Fruit fly (Drosophila melanogaster) whole organism, embryonic: ENCODE results near the gene CG17744.

ENCODE experiments used
- Asciz ChIP-seq: fragments of 200-800 bp; sonication (Bioruptor generic); optimal IDR thresholded peaks from 2 replicates; lab custom pipeline; 2017; ENCODE audit warnings: missing biosample characterization, mild to moderate bottlenecking, missing genetic modification characterization, missing genetic modification reagents
- B-H1 ChIP-seq: fragments of 200-800 bp; sonication (Bioruptor generic); IDR thresholded peaks from 3 replicates; pipeline ENCODE4 v1.3.6; 2022; ENCODE audit warnings: missing biosample characterization, missing genetic modification characterization
- B-H2 ChIP-seq: fragments of 200-800 bp; sonication (Bioruptor generic); optimal IDR thresholded peaks from 2 replicates; lab custom pipeline; 2018; ENCODE audit warnings: missing biosample characterization, mild to moderate bottlenecking, missing genetic modification characterization
- CG10209 ChIP-seq: fragments of 200-800 bp; sonication (Bioruptor generic); optimal IDR thresholded peaks from 3 replicates; lab custom pipeline; 2017; ENCODE audit warnings: missing biosample characterization, mild to moderate bottlenecking, missing genetic modification characterization, missing genetic modification reagents
- CG10431 ChIP-seq: fragments of 200-800 bp; sonication (Bioruptor generic); optimal IDR thresholded peaks from 3 replicates; lab custom pipeline; 2018; ENCODE audit warnings: missing biosample characterization, mild to moderate bottlenecking, missing genetic modification characterization
- CG11247 ChIP-seq: fragments of 200-800 bp; sonication (Bioruptor generic); IDR thresholded peaks from 2 replicates; pipeline ENCODE4 v1.3.6; 2022; ENCODE audit warnings: missing biosample characterization, missing genetic modification characterization
- CG11723 ChIP-seq: fragments of 200-800 bp; sonication (Bioruptor generic); optimal IDR thresholded peaks from 2 replicates; lab custom pipeline; 2017; ENCODE audit warnings: missing biosample characterization, mild to moderate bottlenecking, missing genetic modification characterization
- CG12299 ChIP-seq: fragments of 200-800 bp; sonication (Bioruptor generic); optimal IDR thresholded peaks from 2 replicates; lab custom pipeline; 2018; ENCODE audit warnings: missing biosample characterization, mild to moderate bottlenecking, missing genetic modification characterization
- CG1233 ChIP-seq: fragments of 200-800 bp; sonication (Bioruptor generic); optimal IDR thresholded peaks from 4 replicates; lab custom pipeline; 2018; ENCODE audit warnings: missing biosample characterization, mild to moderate bottlenecking, missing genetic modification characterization
- CG13287 ChIP-seq: fragments of 200-800 bp; sonication (Bioruptor generic); IDR thresholded peaks from 2 replicates; pipeline ENCODE4 v1.3.6; 2022; ENCODE audit warnings: missing biosample characterization, missing genetic modification characterization; ENCODE audit not compliant: partially characterized antibody
- CG14014 ChIP-seq: fragments of 200-800 bp; sonication (Bioruptor generic); IDR thresholded peaks from 2 replicates; pipeline ENCODE4 v1.3.6; 2022; ENCODE audit warnings: missing biosample characterization, missing genetic modification characterization
- CG15073 ChIP-seq: fragments of 200-800 bp; sonication (Bioruptor generic); optimal IDR thresholded peaks from 2 replicates; lab custom pipeline; 2016; ENCODE audit warnings: missing biosample characterization, missing genetic modification characterization
- CG1603 ChIP-seq: fragments of 200-800 bp; sonication (Bioruptor generic); optimal IDR thresholded peaks from 2 replicates; lab custom pipeline; 2019; ENCODE audit warnings: missing biosample characterization, mild to moderate bottlenecking, missing genetic modification characterization, moderate library complexity
- CG17186 ChIP-seq: fragments of 200-800 bp; sonication (Bioruptor generic); optimal IDR thresholded peaks from 3 replicates; lab custom pipeline; 2017; ENCODE audit warnings: missing biosample characterization, missing genetic modification reagents, missing genetic modification characterization
- CG30403 ChIP-seq: fragments of 200-800 bp; sonication (Bioruptor generic); optimal IDR thresholded peaks from 3 replicates; lab custom pipeline; 2016; ENCODE audit warnings: missing biosample characterization, missing genetic modification characterization
- CG6175 ChIP-seq: fragments of 200-800 bp; sonication (Bioruptor generic); IDR thresholded peaks from 3 replicates; pipeline ENCODE4 v1.3.6; 2022; ENCODE audit warnings: missing biosample characterization, missing genetic modification characterization
- CG7556 ChIP-seq: fragments of 200-800 bp; sonication (Bioruptor generic); optimal IDR thresholded peaks from 2 replicates; lab custom pipeline; 2017; ENCODE audit warnings: missing biosample characterization, mild to moderate bottlenecking, missing genetic modification characterization
- CG9797 ChIP-seq: fragments of 200-800 bp; sonication (Bioruptor generic); optimal IDR thresholded peaks from 3 replicates; lab custom pipeline; 2018; ENCODE audit warnings: missing biosample characterization, mild to moderate bottlenecking, missing genetic modification characterization
- CHES-1-like ChIP-seq: fragments of 200-800 bp; sonication (Bioruptor generic); optimal IDR thresholded peaks from 2 replicates; lab custom pipeline; 2016; ENCODE audit warnings: missing biosample characterization, missing genetic modification characterization
- Eip74EF ChIP-seq, 2 experiments: fragments of 200-800 bp in 1 of 2; fragments of >200 bp in 1 of 2; sonication (Bioruptor generic) in 1 of 2; optimal IDR thresholded peaks; 2 replicates each; lab custom pipeline; 2017 to 2019; ENCODE audit warnings: missing biosample characterization in 2 of 2, missing genetic modification characterization in 2 of 2, mild to moderate bottlenecking in 1 of 2, moderate library complexity in 1 of 2
- Ets97D ChIP-seq: fragments of 200-800 bp; sonication (Bioruptor generic); optimal IDR thresholded peaks from 3 replicates; lab custom pipeline; 2016; ENCODE audit warnings: missing biosample characterization, missing genetic modification characterization
- Fer1 ChIP-seq: fragments of 200-800 bp; sonication (Bioruptor generic); optimal IDR thresholded peaks from 2 replicates; lab custom pipeline; 2017; ENCODE audit warnings: missing biosample characterization, mild to moderate bottlenecking, missing genetic modification characterization
- Hr3 ChIP-seq: fragments of 200-800 bp; sonication (Bioruptor generic); optimal IDR thresholded peaks from 3 replicates; lab custom pipeline; 2016; ENCODE audit warnings: missing biosample characterization, missing genetic modification characterization
- Hsf ChIP-seq: fragments of 200-800 bp; sonication (Bioruptor generic); optimal IDR thresholded peaks from 3 replicates; lab custom pipeline; 2016; ENCODE audit warnings: missing biosample characterization, missing genetic modification characterization
- Lhr ChIP-seq: fragments of 200-800 bp; sonication (Bioruptor generic); optimal IDR thresholded peaks from 3 replicates; lab custom pipeline; 2017; ENCODE audit warnings: mild to moderate bottlenecking, missing biosample characterization, missing genetic modification reagents, missing genetic modification characterization
- Poxn ChIP-seq: fragments of 200-800 bp; sonication (Bioruptor generic); IDR thresholded peaks from 2 replicates; pipeline ENCODE4 v1.3.6; 2022; ENCODE audit warnings: missing biosample characterization, missing genetic modification characterization
- Sox100B ChIP-seq: fragments of 200-800 bp; sonication (Bioruptor generic); optimal IDR thresholded peaks from 3 replicates; lab custom pipeline; 2018; ENCODE audit warnings: missing biosample characterization, mild to moderate bottlenecking, missing genetic modification characterization
- Sox102F ChIP-seq: fragments of 200-800 bp; sonication (Bioruptor generic); optimal IDR thresholded peaks from 2 replicates; lab custom pipeline; 2018; ENCODE audit warnings: missing biosample characterization, mild to moderate bottlenecking, missing genetic modification characterization, moderate library complexity
- YL-1 ChIP-seq: fragments of 200-800 bp; sonication (Bioruptor generic); optimal IDR thresholded peaks from 3 replicates; lab custom pipeline; 2017; ENCODE audit warnings: missing biosample characterization, mild to moderate bottlenecking, missing genetic modification characterization
- abd-A ChIP-seq: fragments of 200-800 bp; sonication (Bioruptor generic); optimal IDR thresholded peaks from 3 replicates; lab custom pipeline; 2019; ENCODE audit warnings: missing biosample characterization, mild to moderate bottlenecking, missing genetic modification characterization, moderate library complexity
- bigmax ChIP-seq: fragments of 200-800 bp; sonication (Bioruptor generic); optimal IDR thresholded peaks from 2 replicates; lab custom pipeline; 2018; ENCODE audit warnings: missing biosample characterization, mild to moderate bottlenecking, missing genetic modification characterization
- dati ChIP-seq: fragments of 200-800 bp; sonication (Bioruptor generic); IDR thresholded peaks from 2 replicates; pipeline ENCODE4 v1.3.6; 2022; ENCODE audit warnings: missing biosample characterization, missing genetic modification characterization
- dmrt11E ChIP-seq: fragments of 200-800 bp; sonication (Bioruptor generic); optimal IDR thresholded peaks from 3 replicates; lab custom pipeline; 2018; ENCODE audit warnings: missing biosample characterization, mild to moderate bottlenecking, missing genetic modification characterization, moderate library complexity
- emc ChIP-seq: fragments of 200-800 bp; sonication (Bioruptor generic); optimal IDR thresholded peaks from 2 replicates; lab custom pipeline; 2016; ENCODE audit warnings: missing biosample characterization, missing genetic modification characterization
- eyg ChIP-seq: fragments of 200-800 bp; sonication (Bioruptor generic); optimal IDR thresholded peaks from 3 replicates; lab custom pipeline; 2016; ENCODE audit warnings: missing biosample characterization, missing genetic modification characterization
- grau ChIP-seq: fragments of 200-800 bp; optimal IDR thresholded peaks from 3 replicates; lab custom pipeline; 2019; ENCODE audit warnings: missing biosample characterization, mild to moderate bottlenecking, missing genetic modification characterization, moderate library complexity
- ind ChIP-seq: fragments of 200-800 bp; sonication (Bioruptor generic); optimal IDR thresholded peaks from 3 replicates; lab custom pipeline; 2016; ENCODE audit warnings: missing biosample characterization, missing genetic modification characterization
- insv ChIP-seq, 2 experiments: fragments of 200-800 bp; sonication (Bioruptor generic); optimal IDR thresholded peaks; 3 replicates each; lab custom pipeline; 2016 to 2018; ENCODE audit warnings: missing biosample characterization in 2 of 2, missing genetic modification characterization in 2 of 2
- lmd ChIP-seq: fragments of 200-800 bp; sonication (Bioruptor generic); IDR thresholded peaks from 2 replicates; pipeline ENCODE4 v1.3.6; 2022; ENCODE audit warnings: missing biosample characterization, missing genetic modification characterization
- pan ChIP-seq, 4 experiments: fragments of >200 bp in 3 of 4; fragments of 200-800 bp in 1 of 4; sonication (Bioruptor generic) in 1 of 4; optimal IDR thresholded peaks in 3 of 4; IDR thresholded peaks in 1 of 4; 2 replicates each; pipeline versions ENCODE4 v1.3.6 to Lab custom; 2017 to 2022; ENCODE audit warnings: missing biosample characterization in 2 of 4, missing genetic modification characterization in 2 of 4, mixed read lengths in 1 of 4
- pb ChIP-seq: fragments of 200-800 bp; sonication (Bioruptor generic); optimal IDR thresholded peaks from 3 replicates; lab custom pipeline; 2016; ENCODE audit warnings: missing biosample characterization, missing genetic modification characterization
- phol ChIP-seq: fragments of 200-800 bp; sonication (Bioruptor generic); optimal IDR thresholded peaks from 3 replicates; lab custom pipeline; 2018; ENCODE audit warnings: missing biosample characterization, mild to moderate bottlenecking, missing genetic modification characterization, moderate library complexity
- pzg ChIP-seq: fragments of 200-800 bp; sonication (Bioruptor generic); optimal IDR thresholded peaks from 3 replicates; lab custom pipeline; 2018; ENCODE audit warnings: missing biosample characterization, mild to moderate bottlenecking, missing genetic modification characterization, moderate library complexity
- run ChIP-seq: fragments of 200-800 bp; sonication (Bioruptor generic); optimal IDR thresholded peaks from 3 replicates; lab custom pipeline; 2018; ENCODE audit warnings: missing biosample characterization, mild to moderate bottlenecking, missing genetic modification characterization
- schlank ChIP-seq: fragments of 200-800 bp; sonication (Bioruptor generic); optimal IDR thresholded peaks from 2 replicates; lab custom pipeline; 2018; ENCODE audit warnings: missing biosample characterization, mild to moderate bottlenecking, missing genetic modification characterization
- slp2 ChIP-seq: fragments of 200-800 bp; sonication (Bioruptor generic); optimal IDR thresholded peaks from 2 replicates; lab custom pipeline; 2016; ENCODE audit warnings: missing biosample characterization, missing genetic modification characterization
- sr ChIP-seq: fragments of 200-800 bp; sonication (Bioruptor generic); IDR thresholded peaks from 3 replicates; pipeline ENCODE4 v1.3.6; 2022; ENCODE audit warnings: missing biosample characterization, missing genetic modification characterization
- sug ChIP-seq: fragments of 200-800 bp; optimal IDR thresholded peaks from 2 replicates; lab custom pipeline; 2019; ENCODE audit warnings: missing biosample characterization, mild to moderate bottlenecking, missing genetic modification characterization, moderate library complexity
- unpg ChIP-seq: fragments of 200-800 bp; sonication (Bioruptor generic); optimal IDR thresholded peaks from 3 replicates; lab custom pipeline; 2018; ENCODE audit warnings: missing biosample characterization, mild to moderate bottlenecking, missing genetic modification characterization, moderate library complexity
- vvl ChIP-seq: fragments of 200-800 bp; sonication (Bioruptor generic); IDR thresholded peaks from 2 replicates; pipeline ENCODE4 v1.3.6; 2022; ENCODE audit warnings: missing biosample characterization, missing genetic modification characterization

Gene CG17744

dm6 chr3L:6978030-6978683 lies 48.4 kb downstream of the CG17744 start:
- peak; percentile 27 for TF ChIP-seq dmrt11E (tag; lab: Kevin White, UChicago)
- no peak for TF ChIP-seq run (tag; lab: Kevin White, UChicago)
- no peak for TF ChIP-seq CG1603 (tag; lab: Kevin White, UChicago)
- TF ChIP-seq eyg (GFP tag; lab: Kevin White, UChicago): no peak
- TF ChIP-seq abd-A: no peak
- TF ChIP-seq CG9797: no peak
- no peak for TF ChIP-seq CHES-1-like (GFP tag; lab: Kevin White, UChicago)
- peak; percentile 34; the same call in 1 of the 2 replicates for TF ChIP-seq lmd (GFP tag; lab: Robert Waterston, UW)
- no peak for TF ChIP-seq Asciz (GFP tag; lab: Kevin White, UChicago)
- TF ChIP-seq Poxn (GFP tag; lab: Robert Waterston, UW): no peak
- TF ChIP-seq CG17186 (GFP tag; lab: Kevin White, UChicago): no peak
- TF ChIP-seq Fer1 (GFP tag; lab: Kevin White, UChicago): no peak
- no peak for TF ChIP-seq Sox100B
- TF ChIP-seq schlank: no peak
- TF ChIP-seq emc: no peak
- TF ChIP-seq sug: no peak
- no peak for TF ChIP-seq bigmax (GFP tag; lab: Kevin White, UChicago)
- no peak for TF ChIP-seq phol (tag; lab: Kevin White, UChicago)
- TF ChIP-seq ind (GFP tag; lab: Kevin White, UChicago): no peak
- no peak for TF ChIP-seq CG6175
- no peak for TF ChIP-seq B-H1 (GFP tag; lab: Robert Waterston, UW)
- no peak for TF ChIP-seq CG15073 (GFP tag; lab: Kevin White, UChicago)
- TF ChIP-seq pb: no peak
- TF ChIP-seq B-H2 (GFP tag; lab: Kevin White, UChicago): no peak
- TF ChIP-seq pzg (GFP tag; lab: Kevin White, UChicago): no peak
- no peak for TF ChIP-seq Eip74EF (GFP tag; optimal IDR thresholded peaks at IDR 0.05; lab: Kevin White, UChicago)
- TF ChIP-seq Hsf (GFP tag; lab: Kevin White, UChicago): no peak
- TF ChIP-seq CG30403 (GFP tag; lab: Kevin White, UChicago): no peak
- no peak for TF ChIP-seq CG13287
- no peak for TF ChIP-seq CG11723 (GFP tag; lab: Kevin White, UChicago)
- TF ChIP-seq sr (GFP tag; lab: Robert Waterston, UW): no peak
- no peak for TF ChIP-seq CG14014
- TF ChIP-seq YL-1 (GFP tag; lab: Kevin White, UChicago): no peak
- no peak for TF ChIP-seq dati (GFP tag; lab: Robert Waterston, UW)
- TF ChIP-seq pan (optimal IDR thresholded peaks at IDR 0.05; lab: Kevin White, UChicago): no peak
- no peak for TF ChIP-seq pan (GFP tag; optimal IDR thresholded peaks at IDR 0.05 in 1 of 2, IDR thresholded peaks at IDR 0.05 in 1 of 2)
- TF ChIP-seq vvl (GFP tag; lab: Robert Waterston, UW): no peak
- TF ChIP-seq CG1233 (GFP tag; lab: Kevin White, UChicago): no peak
- peak; percentile 88 for TF ChIP-seq grau (tag; lab: Kevin White, UChicago)
- TF ChIP-seq slp2 (GFP tag; lab: Kevin White, UChicago): peak; percentile 13
- TF ChIP-seq CG10209 (GFP tag; lab: Kevin White, UChicago): no peak
- TF ChIP-seq CG7556 (GFP tag; lab: Kevin White, UChicago): no peak
- TF ChIP-seq Ets97D (GFP tag; lab: Kevin White, UChicago): no peak
- no peak for TF ChIP-seq unpg (GFP tag; lab: Kevin White, UChicago)
- no peak for TF ChIP-seq Lhr
- TF ChIP-seq Hr3 (GFP tag; lab: Kevin White, UChicago): no peak
- TF ChIP-seq Sox102F (GFP tag; lab: Kevin White, UChicago): peak; percentile 52
- no peak for TF ChIP-seq CG10431 (GFP tag; lab: Kevin White, UChicago)
- no peak for TF ChIP-seq CG12299
- no peak for TF ChIP-seq CG11247 (GFP tag; lab: Robert Waterston, UW)
- TF ChIP-seq insv (GFP tag; optimal IDR thresholded peaks at IDR 0.05; lab: Kevin White, UChicago): no peak
